Worm (Caenorhabditis elegans) whole organism, L4 larva: ENCODE measurements around the gene pyk-2.
A peak's percentile ranks its signal among the peaks of the same experiment; 100 is the strongest.

Experiments used
- R02D3.7 ChIP-seq: fragments of 150-350 bp; sonication (generic microtip); optimal IDR thresholded peaks from 3 replicates; lab custom pipeline; 2014; ENCODE audit warnings: missing biosample characterization, missing genetic modification characterization
- Y105C5A.15 ChIP-seq: fragments of 200-800 bp; sonication (Bioruptor generic); IDR thresholded peaks from 2 replicates; pipeline ENCODE4 v1.3.6; 2022; ENCODE audit warnings: missing genetic modification characterization, missing compliant biosample characterization
- Y5F2A.4 ChIP-seq: fragments of 200-800 bp; sonication (Bioruptor generic); optimal IDR thresholded peaks from 2 replicates; lab custom pipeline; 2018; ENCODE audit warnings: mild to moderate bottlenecking, missing genetic modification characterization, missing compliant biosample characterization
- Y75B8A.6 ChIP-seq: fragments of 200-800 bp; sonication (Bioruptor generic); IDR thresholded peaks from 2 replicates; pipeline ENCODE4 v1.3.6; 2022; ENCODE audit warnings: missing genetic modification reagents, missing genetic modification characterization, missing compliant biosample characterization
- ZK337.2 ChIP-seq: fragments of 200-800 bp; sonication (Bioruptor generic); IDR thresholded peaks from 2 replicates; pipeline ENCODE4 v1.3.6; 2022; ENCODE audit warnings: missing genetic modification reagents, missing genetic modification characterization, missing compliant biosample characterization
- ZK546.5 ChIP-seq, 2 experiments: sonication (generic microtip); optimal IDR thresholded peaks; 2 replicates each; lab custom pipeline; 2017; ENCODE audit warnings: missing biosample characterization in 2 of 2, missing genetic modification characterization in 2 of 2
- aly-2 ChIP-seq: sonication (generic microtip); optimal IDR thresholded peaks from 2 replicates; lab custom pipeline; 2018; ENCODE audit warnings: missing biosample characterization, missing genetic modification characterization
- ces-1 ChIP-seq: fragments of 150-350 bp; sonication (generic microtip); optimal IDR thresholded peaks from 4 replicates; lab custom pipeline; 2014; ENCODE audit warnings: missing biosample characterization, missing genetic modification reagents, missing genetic modification characterization
- ctbp-1 ChIP-seq: fragments of 200-800 bp; sonication (Bioruptor generic); IDR thresholded peaks from 2 replicates; pipeline ENCODE4 v1.3.6; 2022; ENCODE audit warnings: missing genetic modification reagents, missing genetic modification characterization, missing compliant biosample characterization
- daf-16 ChIP-seq, 3 experiments: sonication (generic microtip); optimal IDR thresholded peaks; 2 replicates each; lab custom pipeline; 2016 to 2017; ENCODE audit warnings: missing genetic modification characterization in 3 of 3, missing genetic modification reagents in 3 of 3, mild to moderate bottlenecking in 2 of 3, missing compliant biosample characterization in 2 of 3, missing biosample characterization in 1 of 3, moderate library complexity in 1 of 3
- daf-8 ChIP-seq: fragments of 200-800 bp; sonication (Bioruptor generic); IDR thresholded peaks from 2 replicates; pipeline ENCODE4 v1.3.6; 2022; ENCODE audit warnings: missing genetic modification characterization, missing compliant biosample characterization
- dmd-9 ChIP-seq: fragments of 200-800 bp; sonication (Bioruptor generic); IDR thresholded peaks from 2 replicates; pipeline ENCODE4 v1.3.6; 2022; ENCODE audit warnings: missing genetic modification reagents, missing genetic modification characterization, missing compliant biosample characterization
- dve-1 ChIP-seq: sonication (generic microtip); optimal IDR thresholded peaks from 2 replicates; lab custom pipeline; 2017; ENCODE audit warnings: antibody characterized with exemption, mild to moderate bottlenecking, missing genetic modification characterization, missing compliant biosample characterization; ENCODE audit not compliant: insufficient read depth
- gei-8 ChIP-seq: fragments of 200-800 bp; sonication (Bioruptor generic); optimal IDR thresholded peaks from 2 replicates; lab custom pipeline; 2018; ENCODE audit warnings: mild to moderate bottlenecking, missing genetic modification characterization, missing compliant biosample characterization
- hif-1 ChIP-seq, 2 experiments: sonication (generic microtip); optimal IDR thresholded peaks; 2 replicates each; lab custom pipeline; 2016 to 2017; ENCODE audit warnings: missing compliant biosample characterization in 2 of 2, missing genetic modification characterization in 2 of 2, missing genetic modification reagents in 2 of 2, missing genotype in 2 of 2, mild to moderate bottlenecking in 1 of 2
- hlh-11 ChIP-seq: fragments of 200-800 bp; sonication (Bioruptor generic); optimal IDR thresholded peaks from 2 replicates; lab custom pipeline; 2018; ENCODE audit warnings: mild to moderate bottlenecking, missing genetic modification characterization, missing compliant biosample characterization
- hlh-30 ChIP-seq: sonication (generic microtip); optimal IDR thresholded peaks from 2 replicates; lab custom pipeline; 2017; ENCODE audit warnings: antibody characterized with exemption, mild to moderate bottlenecking, missing genetic modification characterization, missing compliant biosample characterization; ENCODE audit not compliant: insufficient read depth
- lin-15B ChIP-seq: fragments of 150-350 bp; sonication (generic microtip); optimal IDR thresholded peaks from 3 replicates; lab custom pipeline; 2014; ENCODE audit warnings: missing biosample characterization, missing genetic modification characterization
- lsy-2 ChIP-seq, 2 experiments: fragments of 150-350 bp in 1 of 2; sonication (generic microtip) in 1 of 2; optimal IDR thresholded peaks; 2 replicates each; lab custom pipeline; 2014 to 2017; ENCODE audit warnings: missing biosample characterization in 2 of 2, missing genetic modification characterization in 2 of 2
- madf-9 ChIP-seq: fragments of 200-800 bp; sonication (Bioruptor generic); conservative IDR thresholded peaks from 2 replicates; pipeline ENCODE4 v1.3.6; 2022; ENCODE audit warnings: missing genetic modification reagents, missing genetic modification characterization, missing compliant biosample characterization
- mes-2 ChIP-seq: sonication (generic microtip); optimal IDR thresholded peaks from 2 replicates; lab custom pipeline; 2016; ENCODE audit warnings: missing genotype, mild to moderate bottlenecking, missing genetic modification characterization, missing compliant biosample characterization; ENCODE audit not compliant: poor library complexity, severe bottlenecking
- mxl-2 ChIP-seq: fragments of 200-800 bp; sonication (Bioruptor generic); conservative IDR thresholded peaks from 2 replicates; pipeline ENCODE4 v1.3.6; 2022; ENCODE audit warnings: missing genetic modification reagents, missing genetic modification characterization, missing compliant biosample characterization
- nhr-102 ChIP-seq: sonication (generic microtip); optimal IDR thresholded peaks from 2 replicates; lab custom pipeline; 2016; ENCODE audit warnings: mild to moderate bottlenecking, missing genetic modification characterization, moderate library complexity, missing compliant biosample characterization
- nhr-11 ChIP-seq: fragments of 150-350 bp; optimal IDR thresholded peaks from 2 replicates; lab custom pipeline; 2014; ENCODE audit warnings: missing biosample characterization, missing genetic modification characterization
- nhr-42 ChIP-seq: fragments of 200-800 bp; sonication (Bioruptor generic); IDR thresholded peaks from 2 replicates; pipeline ENCODE4 v1.3.6; 2022; ENCODE audit warnings: missing genetic modification characterization, missing compliant biosample characterization
- nhr-48 ChIP-seq: sonication (generic microtip); optimal IDR thresholded peaks from 2 replicates; lab custom pipeline; 2016; ENCODE audit warnings: mild to moderate bottlenecking, missing genetic modification characterization, missing compliant biosample characterization
- nhr-77 ChIP-seq: fragments of 150-350 bp; optimal IDR thresholded peaks from 2 replicates; lab custom pipeline; 2014; ENCODE audit warnings: missing biosample characterization, missing genetic modification characterization
- pqm-1 ChIP-seq: sonication (generic microtip); optimal IDR thresholded peaks from 2 replicates; lab custom pipeline; 2017; ENCODE audit warnings: missing biosample characterization, missing genetic modification characterization
- sdz-12 ChIP-seq: fragments of 200-800 bp; sonication (Bioruptor generic); optimal IDR thresholded peaks from 2 replicates; lab custom pipeline; 2018; ENCODE audit warnings: mild to moderate bottlenecking, missing genetic modification characterization, missing compliant biosample characterization
- set-16 ChIP-seq: fragments of 200-800 bp; sonication (Bioruptor generic); IDR thresholded peaks from 2 replicates; pipeline ENCODE4 v1.3.6; 2022; ENCODE audit warnings: missing genetic modification reagents, missing genetic modification characterization, missing compliant biosample characterization
- skn-1 ChIP-seq: fragments of 150-350 bp; optimal IDR thresholded peaks from 2 replicates; lab custom pipeline; 2014; ENCODE audit warnings: missing biosample characterization, missing genetic modification characterization
- snpc-4 ChIP-seq: fragments of 150-350 bp; optimal IDR thresholded peaks from 2 replicates; lab custom pipeline; 2014; ENCODE audit warnings: missing biosample characterization, missing genetic modification characterization
- spr-1 ChIP-seq: sonication (generic microtip); optimal IDR thresholded peaks from 2 replicates; lab custom pipeline; 2016; ENCODE audit warnings: mild to moderate bottlenecking, missing genetic modification characterization, missing compliant biosample characterization
- unc-39 ChIP-seq: sonication (generic microtip); optimal IDR thresholded peaks from 2 replicates; lab custom pipeline; 2017; ENCODE audit warnings: missing biosample characterization, missing genetic modification characterization
- unc-62 ChIP-seq, 3 experiments: fragments of 150-350 bp in 1 of 3; sonication (generic microtip); optimal IDR thresholded peaks in 2 of 3; peaks in 1 of 3; 1 replicate in 1 of 3; 2 replicates in 2 of 3; lab custom pipeline; 2014 to 2017; ENCODE audit warnings: missing biosample characterization in 3 of 3, missing genetic modification characterization in 3 of 3, missing genetic modification reagents in 3 of 3, missing genotype in 1 of 3
- ztf-7 ChIP-seq: fragments of 150-350 bp; optimal IDR thresholded peaks from 2 replicates; lab custom pipeline; 2014; ENCODE audit warnings: missing biosample characterization, missing genetic modification characterization

The pyk-2 gene

ce11 chrIV:10948797-10949196 is 39.1 kb downstream of the pyk-2 start, which contains the start of gene Y69E1A.1:
TSS of gene Y69E1A.1 (minus strand) at chrIV:10948897.
- TF ChIP-seq spr-1 (tag; lab: Kevin White, UChicago), result no peak
- no peak for TF ChIP-seq ZK546.5 (tag; optimal IDR thresholded peaks at IDR 0.05; lab: Kevin White, UChicago)
- no peak for TF ChIP-seq Y75B8A.6 (GFP tag; lab: Robert Waterston, UW)
- TF ChIP-seq skn-1 (tag; lab: Kevin White, UChicago), result no peak
- TF ChIP-seq lin-15B (tag; lab: Kevin White, UChicago), result no peak
- no peak for TF ChIP-seq madf-9
- TF ChIP-seq ces-1, result no peak
- no peak for TF ChIP-seq dve-1 (tag; lab: Kevin White, UChicago)
- no peak for TF ChIP-seq set-16 (GFP tag; lab: Robert Waterston, UW)
- TF ChIP-seq mes-2 (tag; lab: Kevin White, UChicago), result no peak

ce11 chrIV:10949510-10949909 is 39.8 kb downstream of the pyk-2 start, which contains the start of gene nsph-3.1:
TSS of gene nsph-3.1 (plus strand) at chrIV:10949810.
- no peak for TF ChIP-seq ctbp-1
- no peak for TF ChIP-seq daf-8 (GFP tag; lab: Robert Waterston, UW)

ce11 chrIV:10950363-10951214 is 40.9 kb downstream of the pyk-2 start:
- TF ChIP-seq hif-1 (tag; optimal IDR thresholded peaks at IDR 0.05; lab: Kevin White, UChicago) (no peak), aly-2 (tag; lab: Kevin White, UChicago) (no peak), sdz-12 (GFP tag; lab: Kevin White, UChicago) (no peak), pqm-1 (tag; lab: Kevin White, UChicago) (no peak), unc-62 (GFP tag; optimal IDR thresholded peaks at IDR 0.05 in 1 of 2; lab: Kevin White, UChicago) (peak in 1 of 2 experiments; percentile 92), unc-62 (tag; optimal IDR thresholded peaks at IDR 0.05; lab: Kevin White, UChicago) (no peak), gei-8 (GFP tag; lab: Kevin White, UChicago) (peak; percentile 16), hlh-11 (tag; lab: Kevin White, UChicago) (no peak), snpc-4 (tag; lab: Kevin White, UChicago) (no peak), ZK337.2 (GFP tag; lab: Robert Waterston, UW) (no peak), lsy-2 (tag; optimal IDR thresholded peaks at IDR 0.05; lab: Kevin White, UChicago) (no peak), Y105C5A.15 (GFP tag; lab: Robert Waterston, UW) (no peak), nhr-42 (GFP tag; lab: Robert Waterston, UW) (no peak), Y5F2A.4 (GFP tag; lab: Kevin White, UChicago) (no peak), nhr-48 (tag; lab: Kevin White, UChicago) (no peak)

ce11 chrIV:10951997-10952396 is 42.3 kb downstream of the pyk-2 start, which contains the start of gene Y69E1A.3:
TSS of gene Y69E1A.3 (plus strand) at chrIV:10952297.
- TF ChIP-seq hlh-11 (tag; lab: Kevin White, UChicago) (no peak), nhr-48 (tag; lab: Kevin White, UChicago) (no peak), daf-16 (GFP tag; optimal IDR thresholded peaks at IDR 0.05; lab: Kevin White, UChicago) (no peak), daf-16 (tag; optimal IDR thresholded peaks at IDR 0.05; lab: Kevin White, UChicago) (no peak), nhr-77 (tag; lab: Kevin White, UChicago) (no peak), mxl-2 (no peak), unc-39 (no peak), nhr-102 (tag; lab: Kevin White, UChicago) (no peak), dmd-9 (GFP tag; lab: Robert Waterston, UW) (no peak), R02D3.7 (no peak), madf-9 (no peak), hlh-30 (tag; lab: Kevin White, UChicago) (no peak), hif-1 (tag; optimal IDR thresholded peaks at IDR 0.05; lab: Kevin White, UChicago) (no peak), dve-1 (tag; lab: Kevin White, UChicago) (no peak), ztf-7 (tag; lab: Kevin White, UChicago) (no peak), nhr-11 (no peak)
- TF ChIP-seq, all 104 proteins: peak for 0
